Fruit fly (Drosophila melanogaster) S2 (cell line): ENCODE measurements around the gene CG2652.
A peak's percentile ranks its signal among the peaks of the same experiment; 100 is the strongest.

ENCODE experiments used
- CG8478 ChIP-seq: fragments of >200 bp; optimal IDR thresholded peaks from 2 replicates; lab custom pipeline; 2018
- CTCF ChIP-seq, 2 experiments: fragments of >200 bp; optimal IDR thresholded peaks; 2 replicates each; lab custom pipeline; 2018

- no peak for TF ChIP-seq CG8478 (lab: Kevin White, UChicago)
- peak; percentile 85 to 88 for TF ChIP-seq CTCF (optimal IDR thresholded peaks at IDR 0.05; lab: Kevin White, UChicago)
Observed at dm6 chrX:2659430-2660075, 23.2 kb downstream of the CG2652 start.
